Worm (Caenorhabditis elegans) whole organism, young adult: ENCODE results near the gene Y41C4A.8.

Experiments used
- B0019.2 ChIP-seq: fragments of 200-800 bp; sonication (Bioruptor generic); conservative IDR thresholded peaks from 2 replicates; pipeline ENCODE4 v1.3.6; 2022; ENCODE audit warnings: missing genetic modification reagents, missing genetic modification characterization, missing compliant biosample characterization
- D2030.7 ChIP-seq: fragments of 200-800 bp; sonication (Bioruptor generic); IDR thresholded peaks from 2 replicates; pipeline ENCODE4 v1.3.6; 2022; ENCODE audit warnings: missing genetic modification reagents, missing genetic modification characterization, missing compliant biosample characterization
- F22D6.2 ChIP-seq: sonication (generic microtip); optimal IDR thresholded peaks from 2 replicates; lab custom pipeline; 2016; ENCODE audit warnings: mild to moderate bottlenecking, missing genetic modification characterization, missing compliant biosample characterization
- F37B4.10 ChIP-seq: fragments of 200-800 bp; sonication (Bioruptor generic); IDR thresholded peaks from 2 replicates; pipeline ENCODE4 v1.3.6; 2022; ENCODE audit warnings: missing genetic modification characterization, missing compliant biosample characterization
- F57A8.1 ChIP-seq: fragments of 200-800 bp; sonication (Bioruptor generic); optimal IDR thresholded peaks from 2 replicates; lab custom pipeline; 2018; ENCODE audit warnings: mild to moderate bottlenecking, missing genetic modification characterization, moderate library complexity, missing compliant biosample characterization
- F57C9.4 ChIP-seq: sonication (generic microtip); optimal IDR thresholded peaks from 2 replicates; lab custom pipeline; 2017; ENCODE audit warnings: mild to moderate bottlenecking, missing genetic modification characterization, missing compliant biosample characterization
- K11D2.4 ChIP-seq: fragments of 200-800 bp; sonication (Bioruptor generic); IDR thresholded peaks from 2 replicates; pipeline ENCODE4 v1.3.6; 2022; ENCODE audit warnings: missing genetic modification reagents, missing genetic modification characterization, missing compliant biosample characterization
- K12H6.12 ChIP-seq: fragments of 200-800 bp; sonication (Bioruptor generic); optimal IDR thresholded peaks from 2 replicates; lab custom pipeline; 2018; ENCODE audit warnings: mild to moderate bottlenecking, missing genetic modification characterization, missing compliant biosample characterization
- T07F8.4 ChIP-seq: sonication (generic microtip); optimal IDR thresholded peaks from 2 replicates; lab custom pipeline; 2016; ENCODE audit warnings: mild to moderate bottlenecking, missing genetic modification characterization, moderate library complexity, missing compliant biosample characterization
- Y53F4B.3 ChIP-seq: fragments of 200-800 bp; sonication (Bioruptor generic); IDR thresholded peaks from 2 replicates; pipeline ENCODE4 v1.3.6; 2022; ENCODE audit warnings: missing genetic modification reagents, missing genetic modification characterization, missing compliant biosample characterization
- Y53G8AR.9 ChIP-seq: fragments of 200-800 bp; sonication (Bioruptor generic); conservative IDR thresholded peaks from 2 replicates; pipeline ENCODE4 v1.3.6; 2022; ENCODE audit warnings: missing genetic modification reagents, missing genetic modification characterization, missing compliant biosample characterization
- Y56A3A.18 ChIP-seq: fragments of 200-800 bp; sonication (Bioruptor generic); IDR thresholded peaks from 2 replicates; pipeline ENCODE4 v1.3.6; 2022; ENCODE audit warnings: missing genetic modification reagents, missing genetic modification characterization, missing compliant biosample characterization
- Y67H2A.10 ChIP-seq: fragments of 200-800 bp; sonication (Bioruptor generic); conservative IDR thresholded peaks from 2 replicates; pipeline ENCODE4 v1.3.6; 2022; ENCODE audit warnings: missing genetic modification reagents, missing genetic modification characterization, missing compliant biosample characterization
- Y79H2A.3 ChIP-seq: fragments of 200-800 bp; sonication (Bioruptor generic); conservative IDR thresholded peaks from 2 replicates; pipeline ENCODE4 v1.3.6; 2022; ENCODE audit warnings: missing genetic modification reagents, missing genetic modification characterization, missing compliant biosample characterization
- Y95B8A.8 ChIP-seq: fragments of 200-800 bp; sonication (Bioruptor generic); IDR thresholded peaks from 2 replicates; pipeline ENCODE4 v1.3.6; 2022; ENCODE audit warnings: missing genetic modification reagents, missing genetic modification characterization, missing compliant biosample characterization
- ZK185.1 ChIP-seq: sonication (generic microtip); optimal IDR thresholded peaks from 2 replicates; lab custom pipeline; 2016; ENCODE audit warnings: mild to moderate bottlenecking, missing genetic modification characterization, missing compliant biosample characterization; ENCODE audit not compliant: poor library complexity, severe bottlenecking
- aptf-3 ChIP-seq: fragments of 200-800 bp; sonication (Bioruptor generic); IDR thresholded peaks from 2 replicates; pipeline ENCODE4 v1.3.6; 2022; ENCODE audit warnings: missing genetic modification characterization, missing compliant biosample characterization
- atf-7 ChIP-seq: sonication (generic microtip); optimal IDR thresholded peaks from 2 replicates; lab custom pipeline; 2017; ENCODE audit warnings: mild to moderate bottlenecking, missing genetic modification characterization, missing compliant biosample characterization
- athp-1 ChIP-seq: sonication (generic microtip); optimal IDR thresholded peaks from 2 replicates; lab custom pipeline; 2017; ENCODE audit warnings: mild to moderate bottlenecking, missing genetic modification characterization, missing compliant biosample characterization
- bed-2 ChIP-seq: fragments of 200-800 bp; sonication (Bioruptor generic); IDR thresholded peaks from 2 replicates; pipeline ENCODE4 v1.3.6; 2022; ENCODE audit warnings: missing genetic modification reagents, missing genetic modification characterization, missing compliant biosample characterization
- ccch-3 ChIP-seq: fragments of 200-800 bp; sonication (Bioruptor generic); optimal IDR thresholded peaks from 2 replicates; lab custom pipeline; 2018; ENCODE audit warnings: mild to moderate bottlenecking, missing genetic modification characterization, missing compliant biosample characterization
- cebp-1 ChIP-seq, 2 experiments: fragments of 200-800 bp in 1 of 2; sonication (Bioruptor generic) in 1 of 2; sonication (generic microtip) in 1 of 2; IDR thresholded peaks in 1 of 2; optimal IDR thresholded peaks in 1 of 2; 2 replicates each; pipeline versions ENCODE4 v1.3.6 to Lab custom; 2017 to 2022; ENCODE audit warnings: missing compliant biosample characterization in 2 of 2, missing genetic modification characterization in 2 of 2, mild to moderate bottlenecking in 1 of 2, missing genetic modification reagents in 1 of 2, moderate library complexity in 1 of 2
- cebp-2 ChIP-seq: fragments of 200-800 bp; sonication (Bioruptor generic); IDR thresholded peaks from 2 replicates; pipeline ENCODE4 v1.3.6; 2022; ENCODE audit warnings: missing genetic modification characterization, missing compliant biosample characterization
- ceh-27 ChIP-seq: fragments of 200-800 bp; sonication (Bioruptor generic); optimal IDR thresholded peaks from 2 replicates; lab custom pipeline; 2018; ENCODE audit warnings: mild to moderate bottlenecking, missing genetic modification characterization, moderate library complexity, missing compliant biosample characterization
- ceh-58 ChIP-seq: fragments of 200-800 bp; sonication (Bioruptor generic); IDR thresholded peaks from 2 replicates; pipeline ENCODE4 v1.3.6; 2022; ENCODE audit warnings: missing genetic modification characterization, missing compliant biosample characterization
- ceh-79 ChIP-seq: sonication (generic microtip); optimal IDR thresholded peaks from 2 replicates; lab custom pipeline; 2017; ENCODE audit warnings: mild to moderate bottlenecking, missing genetic modification characterization, missing compliant biosample characterization
- gei-17 ChIP-seq: fragments of 200-800 bp; sonication (Bioruptor generic); optimal IDR thresholded peaks from 2 replicates; lab custom pipeline; 2018; ENCODE audit warnings: mild to moderate bottlenecking, missing genetic modification characterization, missing compliant biosample characterization
- him-1 ChIP-seq: sonication (generic microtip); optimal IDR thresholded peaks from 2 replicates; lab custom pipeline; 2016; ENCODE audit warnings: missing genotype, missing genetic modification reagents, missing genetic modification characterization, missing compliant biosample characterization
- hlh-26 ChIP-seq: fragments of 200-800 bp; sonication (Bioruptor generic); conservative IDR thresholded peaks from 2 replicates; pipeline ENCODE4 v1.3.6; 2022; ENCODE audit warnings: missing genetic modification reagents, missing genetic modification characterization, missing compliant biosample characterization
- hmg-1.2 ChIP-seq: fragments of 200-800 bp; sonication (Bioruptor generic); IDR thresholded peaks from 2 replicates; pipeline ENCODE4 v1.3.6; 2022; ENCODE audit warnings: missing genetic modification reagents, missing genetic modification characterization, missing compliant biosample characterization
- lin-35 ChIP-seq, 3 experiments: fragments of 150-350 bp in 2 of 3; sonication (generic microtip) in 1 of 3; optimal IDR thresholded peaks; 2 replicates each; lab custom pipeline; 2014 to 2018; ENCODE audit warnings: missing biosample characterization in 3 of 3, missing genetic modification characterization in 3 of 3, missing genetic modification reagents in 3 of 3
- lin-54 ChIP-seq: fragments of 200-800 bp; sonication (Bioruptor generic); optimal IDR thresholded peaks from 2 replicates; lab custom pipeline; 2018; ENCODE audit warnings: mild to moderate bottlenecking, missing genetic modification characterization, missing compliant biosample characterization
- lsy-27 ChIP-seq: sonication (generic microtip); optimal IDR thresholded peaks from 2 replicates; lab custom pipeline; 2017; ENCODE audit warnings: missing genetic modification characterization, mild to moderate bottlenecking, missing compliant biosample characterization, antibody characterized with exemption, missing genotype, borderline replicate concordance; ENCODE audit not compliant: insufficient read depth
- mes-4 ChIP-seq: sonication (generic microtip); optimal IDR thresholded peaks from 2 replicates; lab custom pipeline; 2016; ENCODE audit warnings: missing genotype, missing genetic modification characterization, missing compliant biosample characterization
- nhr-120 ChIP-seq: fragments of 200-800 bp; sonication (Bioruptor generic); IDR thresholded peaks from 2 replicates; pipeline ENCODE4 v1.3.6; 2022; ENCODE audit warnings: missing genetic modification characterization, missing compliant biosample characterization
- nhr-90 ChIP-seq: sonication (generic microtip); optimal IDR thresholded peaks from 2 replicates; lab custom pipeline; 2016; ENCODE audit warnings: missing genotype, mild to moderate bottlenecking, missing genetic modification characterization, missing compliant biosample characterization
- rcor-1 ChIP-seq: fragments of 200-800 bp; sonication (Bioruptor generic); IDR thresholded peaks from 2 replicates; pipeline ENCODE4 v1.3.6; 2022; ENCODE audit warnings: missing genetic modification reagents, missing genetic modification characterization, missing compliant biosample characterization
- repo-1 ChIP-seq: sonication (generic microtip); optimal IDR thresholded peaks from 2 replicates; lab custom pipeline; 2017; ENCODE audit warnings: mild to moderate bottlenecking, missing genetic modification characterization, missing compliant biosample characterization
- sea-2 ChIP-seq: fragments of 200-800 bp; sonication (Bioruptor generic); IDR thresholded peaks from 2 replicates; pipeline ENCODE4 v1.3.6; 2022; ENCODE audit warnings: missing genetic modification characterization, missing compliant biosample characterization
- tbp1 ChIP-seq: fragments of 200-800 bp; sonication (Bioruptor generic); optimal IDR thresholded peaks from 2 replicates; lab custom pipeline; 2018; ENCODE audit warnings: mild to moderate bottlenecking, missing genetic modification characterization, missing compliant biosample characterization
- tbx-9 ChIP-seq: sonication (generic microtip); optimal IDR thresholded peaks from 2 replicates; lab custom pipeline; 2016; ENCODE audit warnings: borderline replicate concordance, missing genetic modification characterization, inconsistent platforms, missing compliant biosample characterization
- unc-62 ChIP-seq: fragments of 150-350 bp; optimal IDR thresholded peaks from 2 replicates; lab custom pipeline; 2014; ENCODE audit warnings: missing biosample characterization, missing genetic modification reagents, missing genetic modification characterization
- xnd-1 ChIP-seq: sonication (generic microtip); optimal IDR thresholded peaks from 2 replicates; lab custom pipeline; 2016; ENCODE audit warnings: missing genotype, missing genetic modification reagents, missing genetic modification characterization, missing compliant biosample characterization
- ztf-18 ChIP-seq: sonication (generic microtip); optimal IDR thresholded peaks from 2 replicates; lab custom pipeline; 2016; ENCODE audit warnings: missing genotype, mild to moderate bottlenecking, missing genetic modification characterization, missing compliant biosample characterization
- ztf-25 ChIP-seq: fragments of 200-800 bp; sonication (Bioruptor generic); IDR thresholded peaks from 2 replicates; pipeline ENCODE4 v1.3.6; 2022; ENCODE audit warnings: missing genetic modification reagents, missing genetic modification characterization, missing compliant biosample characterization
- ztf-3 ChIP-seq: fragments of 200-800 bp; sonication (Bioruptor generic); optimal IDR thresholded peaks from 2 replicates; lab custom pipeline; 2018; ENCODE audit warnings: mild to moderate bottlenecking, missing genetic modification characterization, missing compliant biosample characterization

Y41C4A.8 gene

ce11 chrIII:11689887-11690286 is 18.7 kb downstream of the Y41C4A.8 start:
- TF ChIP-seq B0019.2 (GFP tag; lab: Robert Waterston, UW) (no peak), ceh-27 (GFP tag; lab: Kevin White, UChicago) (no peak)

- peak; percentile 27 for TF ChIP-seq ZK185.1 (tag; lab: Kevin White, UChicago)
- no peak for TF ChIP-seq unc-62 (GFP tag; lab: Kevin White, UChicago)
- TF ChIP-seq Y95B8A.8 (GFP tag; lab: Robert Waterston, UW): no peak
- TF ChIP-seq Y53G8AR.9: no peak
- no peak for TF ChIP-seq sea-2
- TF ChIP-seq Y56A3A.18 (GFP tag; lab: Robert Waterston, UW): peak; percentile 17; the same call in 1 of the 2 replicates
- TF ChIP-seq aptf-3 (GFP tag; lab: Robert Waterston, UW): no peak
- TF ChIP-seq nhr-120 (GFP tag; lab: Robert Waterston, UW): no peak
- TF ChIP-seq lin-54 (GFP tag; lab: Kevin White, UChicago): peak; percentile 29
- TF ChIP-seq mes-4 (tag; lab: Kevin White, UChicago): no peak
- TF ChIP-seq K11D2.4 (GFP tag; lab: Robert Waterston, UW): peak; percentile 36; the same call in 1 of the 2 replicates
- TF ChIP-seq him-1 (tag; lab: Kevin White, UChicago): no peak
- no peak for TF ChIP-seq ceh-27 (GFP tag; lab: Kevin White, UChicago)
- no peak for TF ChIP-seq rcor-1 (GFP tag; lab: Robert Waterston, UW)
- peak; percentile 49; the same call in 1 of the 2 replicates for TF ChIP-seq hmg-1.2 (GFP tag; lab: Robert Waterston, UW)
- no peak for TF ChIP-seq ztf-18 (tag; lab: Kevin White, UChicago)
- peak; percentile 11 for TF ChIP-seq tbp1 (GFP tag; lab: Kevin White, UChicago)
- no peak for TF ChIP-seq athp-1 (tag; lab: Kevin White, UChicago)
- TF ChIP-seq K12H6.12 (tag; lab: Kevin White, UChicago): no peak
- no peak for TF ChIP-seq B0019.2 (GFP tag; lab: Robert Waterston, UW)
- no peak for TF ChIP-seq F57C9.4 (tag; lab: Kevin White, UChicago)
- no peak for TF ChIP-seq F37B4.10 (GFP tag; lab: Robert Waterston, UW)
- no peak for TF ChIP-seq Y79H2A.3 (GFP tag; lab: Robert Waterston, UW)
- TF ChIP-seq xnd-1 (tag; lab: Kevin White, UChicago): no peak
- TF ChIP-seq bed-2 (GFP tag; lab: Robert Waterston, UW): no peak
- no peak for TF ChIP-seq hlh-26
- TF ChIP-seq Y53F4B.3 (GFP tag; lab: Robert Waterston, UW): no peak
- peak; percentile 5 for TF ChIP-seq F22D6.2 (tag; lab: Kevin White, UChicago)
- TF ChIP-seq tbx-9: no peak
- no peak for TF ChIP-seq ztf-25
- no peak for TF ChIP-seq cebp-1 (GFP tag; IDR thresholded peaks at IDR 0.05; lab: Robert Waterston, UW)
- peak; percentile 70 for TF ChIP-seq cebp-1 (tag; optimal IDR thresholded peaks at IDR 0.05; lab: Kevin White, UChicago)
- TF ChIP-seq D2030.7 (GFP tag; lab: Robert Waterston, UW): no peak
- peak; percentile 59 for TF ChIP-seq ztf-3 (GFP tag; lab: Kevin White, UChicago)
- no peak for TF ChIP-seq F57A8.1
- TF ChIP-seq ceh-58: no peak
- peak in 1 of 3 experiments; percentile 10 for TF ChIP-seq lin-35 (GFP tag; optimal IDR thresholded peaks at IDR 0.05; lab: Kevin White, UChicago)
- no peak for TF ChIP-seq Y67H2A.10
- TF ChIP-seq gei-17: no peak
- no peak for TF ChIP-seq T07F8.4 (tag; lab: Kevin White, UChicago)
- peak; percentile 95 for TF ChIP-seq atf-7 (tag; lab: Kevin White, UChicago)
- no peak for TF ChIP-seq ccch-3
- TF ChIP-seq repo-1 (tag; lab: Kevin White, UChicago): no peak
- TF ChIP-seq lsy-27: no peak
- no peak for TF ChIP-seq ceh-79 (tag; lab: Kevin White, UChicago)
- no peak for TF ChIP-seq cebp-2 (GFP tag; lab: Robert Waterston, UW)
- TF ChIP-seq nhr-90 (tag; lab: Kevin White, UChicago): peak; percentile 27
These were observed 19.3 kb downstream of the Y41C4A.8 start for ce11 chrIII:11689303-11689702.
